Fruit fly (Drosophila melanogaster): ENCODE results near the gene CG11034.

The CG11034 gene

DNA sequence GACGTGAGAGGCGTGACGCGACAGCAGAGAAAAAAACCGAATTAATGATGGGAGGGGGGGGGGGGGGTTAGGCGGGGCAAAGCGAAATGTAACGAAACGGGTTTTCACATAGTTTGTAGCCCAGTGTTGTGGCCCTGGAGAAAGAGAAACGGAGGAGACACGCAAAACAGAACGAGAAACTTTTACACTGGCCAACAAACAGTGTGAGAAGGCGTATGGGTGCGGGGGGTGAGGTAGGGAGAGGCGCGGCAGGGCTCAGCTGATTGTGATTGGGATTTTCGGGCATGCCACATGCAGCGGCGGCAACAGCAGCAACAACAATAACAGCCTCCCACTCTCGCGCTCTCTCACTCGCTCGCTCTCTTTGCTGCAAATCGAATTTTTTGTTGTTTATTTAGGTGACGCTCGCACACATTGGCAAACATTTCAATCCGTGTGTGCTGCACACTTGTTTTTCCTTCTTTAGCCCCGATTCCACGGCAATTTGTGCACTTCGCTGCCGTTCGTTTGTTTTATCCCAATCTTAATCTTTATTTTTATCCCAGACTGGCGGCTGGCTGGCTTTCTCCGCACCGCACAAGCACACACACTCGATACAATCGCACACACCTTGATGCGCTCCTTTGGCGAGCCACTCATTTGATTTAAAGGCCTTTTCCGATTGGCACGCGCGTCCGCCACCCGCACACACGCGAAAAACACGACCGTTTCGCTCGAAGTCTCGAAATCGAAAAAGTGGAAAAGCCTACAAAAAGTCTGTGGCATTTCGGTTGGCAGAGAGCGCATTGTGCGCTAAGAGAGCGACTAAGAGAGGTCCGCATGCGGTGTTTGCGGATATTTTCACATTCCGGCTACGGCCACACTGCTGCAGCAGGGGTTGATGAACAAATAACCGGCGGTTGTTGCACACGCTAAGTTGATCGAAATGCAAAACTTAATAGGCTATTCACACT lies 5.5 kb upstream of the CG11034 start, which contains the start of gene CG9171 (continued):
- TF ChIP-seq gem (tag; optimal IDR thresholded peaks at IDR 0.05), result no peak
- TF ChIP-seq CG14050 (GFP tag; IDR thresholded peaks at IDR 0.05), result no peak
- peak; percentile 64 for TF ChIP-seq vvl (GFP tag; IDR thresholded peaks at IDR 0.05)
- peak; percentile 53; the same call in 2 of the 3 replicates for TF ChIP-seq Dbx (GFP tag; IDR thresholded peaks at IDR 0.05)
- peak; percentile 15 for TF ChIP-seq CG6254 (GFP tag; optimal IDR thresholded peaks at IDR 0.05)
- peak; percentile 14 for TF ChIP-seq her (GFP tag; optimal IDR thresholded peaks at IDR 0.05)
- TF ChIP-seq cwo (GFP tag; optimal IDR thresholded peaks at IDR 0.05), result peak; percentile 7
- no peak for TF ChIP-seq CG31388 (GFP tag; optimal IDR thresholded peaks at IDR 0.05)
- peak; percentile 76 for TF ChIP-seq sens (GFP tag)
- TF ChIP-seq Sry-δ (GFP tag; optimal IDR thresholded peaks at IDR 0.05), result peak; percentile 49
- TF ChIP-seq pum (GFP tag; optimal IDR thresholded peaks at IDR 0.05), result no peak
- TF ChIP-seq Oli (tag; optimal IDR thresholded peaks at IDR 0.05), result no peak
- peak; percentile 66 for TF ChIP-seq Dref (GFP tag; IDR thresholded peaks at IDR 0.05)
- TF ChIP-seq trem (tag; optimal IDR thresholded peaks at IDR 0.05), result peak; percentile 71
- no peak for TF ChIP-seq jigr1 (GFP tag; IDR thresholded peaks at IDR 0.05)
- no peak for TF ChIP-seq br (optimal IDR thresholded peaks at IDR 0.05)
- TF ChIP-seq Antp (GFP tag; optimal IDR thresholded peaks at IDR 0.05), result peak; percentile 29
- TF ChIP-seq CG17385 (GFP tag; optimal IDR thresholded peaks at IDR 0.05), result peak; percentile 10
- TF ChIP-seq CG2875 (GFP tag; optimal IDR thresholded peaks at IDR 0.05), result no peak
- TF ChIP-seq CG15269 (tag; optimal IDR thresholded peaks at IDR 0.05), result peak; percentile 13
- TF ChIP-seq Scr (GFP tag; IDR thresholded peaks at IDR 0.05; ENCODE audit: partially characterized antibody), result peak; percentile 32; the same call in 1 of the 2 replicates
- TF ChIP-seq Dll (GFP tag; IDR thresholded peaks at IDR 0.05; ENCODE audit: partially characterized antibody), result peak; percentile 44; the same call in 3 of the 4 replicates
- TF ChIP-seq CG12659 (GFP tag; optimal IDR thresholded peaks at IDR 0.05), result peak; percentile 78
- TF ChIP-seq CG15514 (GFP tag; optimal IDR thresholded peaks at IDR 0.05), result peak; percentile 91
- TF ChIP-seq otp (GFP tag; IDR thresholded peaks at IDR 0.05), result 0 out of 3 replicates have a peak, but pooled peaks have one; percentile 13
- peak; percentile 0 for TF ChIP-seq p53 (GFP tag; optimal IDR thresholded peaks at IDR 0.05)
- TF ChIP-seq CG32772 (GFP tag; IDR thresholded peaks at IDR 0.05), result peak; percentile 57; the same call in 1 of the 2 replicates
- peak; percentile 73; the same call in 3 of the 4 replicates for TF ChIP-seq chinmo (GFP tag; IDR thresholded peaks at IDR 0.05; ENCODE audit: partially characterized antibody)
- peak; percentile 24 for TF ChIP-seq CG15601 (tag; optimal IDR thresholded peaks at IDR 0.05)
- peak; percentile 90 for TF ChIP-seq CG17802 (tag; optimal IDR thresholded peaks at IDR 0.05)
- TF ChIP-seq CG1603 (tag; optimal IDR thresholded peaks at IDR 0.05), result peak; percentile 91
- TF ChIP-seq exex (tag; optimal IDR thresholded peaks at IDR 0.05), result peak; percentile 4
- TF ChIP-seq gro (GFP tag; optimal IDR thresholded peaks at IDR 0.05), result peak; percentile 55
- peak; percentile 94 for TF ChIP-seq CG6175 (GFP tag; IDR thresholded peaks at IDR 0.05)
- TF ChIP-seq lmd (GFP tag; IDR thresholded peaks at IDR 0.05), result peak; percentile 34; the same call in 1 of the 2 replicates
- peak; percentile 80 for TF ChIP-seq Ets97D (GFP tag; optimal IDR thresholded peaks at IDR 0.05)
- no peak for TF ChIP-seq CG1529 (GFP tag; optimal IDR thresholded peaks at IDR 0.05)
- no peak for TF ChIP-seq GATAe (GFP tag; conservative IDR thresholded peaks at IDR 0.05)
- TF ChIP-seq shn (GFP tag; optimal IDR thresholded peaks at IDR 0.05), result no peak
- TF ChIP-seq MBD-R2 (GFP tag; IDR thresholded peaks at IDR 0.05), result peak; percentile 50; the same call in 1 of the 2 replicates
- peak; percentile 68 for TF ChIP-seq CG3847 (GFP tag; IDR thresholded peaks at IDR 0.05)
- TF ChIP-seq prd (optimal IDR thresholded peaks at IDR 0.05), result no peak
- TF ChIP-seq prd (GFP tag; IDR thresholded peaks at IDR 0.05), result peak; percentile 39
- no peak for TF ChIP-seq Mad (GFP tag; optimal IDR thresholded peaks at IDR 0.05)
- TF ChIP-seq CG11093 (GFP tag; IDR thresholded peaks at IDR 0.05), result no peak
- TF ChIP-seq CG31441 (GFP tag; IDR thresholded peaks at IDR 0.05), result peak; percentile 51; the same call in 1 of the 2 replicates
- peak; percentile 68 for TF ChIP-seq Rfx (GFP tag; IDR thresholded peaks at IDR 0.05)
- TF ChIP-seq scrt (GFP tag; optimal IDR thresholded peaks at IDR 0.05), result peak; percentile 55
- TF ChIP-seq CG33213 (GFP tag; optimal IDR thresholded peaks at IDR 0.05), result peak; percentile 73

All from whole organism, embryonic.